Fruit fly (Drosophila melanogaster): ENCODE measurements around the gene GC.

Gene GC

DNA sequence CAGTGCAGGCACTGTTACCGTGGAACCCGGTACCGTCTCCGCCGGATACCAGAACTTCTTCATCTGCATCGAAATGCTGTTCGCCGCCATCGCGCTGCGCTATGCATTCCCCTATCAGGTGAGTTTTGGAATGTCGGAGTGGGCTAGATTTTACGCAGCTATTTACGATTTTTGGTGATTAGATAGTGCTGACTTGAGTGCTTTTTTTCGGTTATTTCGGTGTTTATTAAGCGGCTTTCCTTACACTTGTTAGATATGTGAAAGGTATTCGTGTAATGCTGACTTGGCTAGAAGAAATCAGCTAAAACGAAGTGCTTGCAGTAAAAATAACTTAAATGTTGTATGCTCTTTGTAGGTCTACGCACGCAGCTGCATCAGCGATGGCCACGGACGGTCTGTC, 55.9 kb downstream of the GC start:
- TF ChIP-seq h (optimal IDR thresholded peaks at IDR 0.05) = no peak
- TF ChIP-seq psq (optimal IDR thresholded peaks at IDR 0.05) = no peak
- no peak for TF ChIP-seq Sin3A (optimal IDR thresholded peaks at IDR 0.05)

All from Kc167 (cell line).